Worm (Caenorhabditis elegans) whole organism, late embryonic: ENCODE results near the gene nhr-5.

Experiments used
- C08G9.2 ChIP-seq: sonication (generic microtip); optimal IDR thresholded peaks from 2 replicates; lab custom pipeline; 2016; ENCODE audit warnings: mild to moderate bottlenecking, missing genetic modification characterization, moderate library complexity, missing compliant biosample characterization
- K09A11.1 ChIP-seq: sonication (generic microtip); optimal IDR thresholded peaks from 2 replicates; lab custom pipeline; 2017; ENCODE audit warnings: antibody characterized with exemption, mild to moderate bottlenecking, missing genetic modification characterization, missing compliant biosample characterization; ENCODE audit not compliant: insufficient read depth
- T23F11.4 ChIP-seq: fragments of 200-800 bp; sonication (Bioruptor generic); optimal IDR thresholded peaks from 2 replicates; lab custom pipeline; 2018; ENCODE audit warnings: mild to moderate bottlenecking, missing genetic modification characterization, missing compliant biosample characterization
- Y22D7AL.16 ChIP-seq: sonication (generic microtip); optimal IDR thresholded peaks from 2 replicates; lab custom pipeline; 2016; ENCODE audit warnings: missing genetic modification characterization, missing compliant biosample characterization
- ahr-1 ChIP-seq: sonication (generic microtip); optimal IDR thresholded peaks from 2 replicates; lab custom pipeline; 2016; ENCODE audit warnings: missing genetic modification characterization, missing compliant biosample characterization
- ceh-19 ChIP-seq: fragments of 200-800 bp; sonication (Bioruptor generic); optimal IDR thresholded peaks from 2 replicates; lab custom pipeline; 2018; ENCODE audit warnings: mild to moderate bottlenecking, missing genetic modification characterization, missing compliant biosample characterization
- ceh-22 ChIP-seq: sonication (generic microtip); optimal IDR thresholded peaks from 2 replicates; lab custom pipeline; 2017; ENCODE audit warnings: missing biosample characterization, missing genetic modification characterization
- ceh-30 ChIP-seq: fragments of 150-350 bp; optimal IDR thresholded peaks from 2 replicates; lab custom pipeline; 2014; ENCODE audit warnings: missing biosample characterization, missing genetic modification characterization
- ceh-31 ChIP-seq: sonication (generic microtip); optimal IDR thresholded peaks from 2 replicates; lab custom pipeline; 2016; ENCODE audit warnings: missing genetic modification characterization, missing compliant biosample characterization
- ceh-34 ChIP-seq: sonication (generic microtip); optimal IDR thresholded peaks from 2 replicates; lab custom pipeline; 2016; ENCODE audit warnings: mild to moderate bottlenecking, missing genetic modification characterization, missing compliant biosample characterization
- ceh-45 ChIP-seq: fragments of 200-800 bp; sonication (Bioruptor generic); IDR thresholded peaks from 2 replicates; pipeline ENCODE4 v1.3.6; 2022; ENCODE audit warnings: missing genetic modification reagents, missing genetic modification characterization, missing compliant biosample characterization
- ceh-48 ChIP-seq: sonication (generic microtip); optimal IDR thresholded peaks from 2 replicates; lab custom pipeline; 2016; ENCODE audit warnings: missing genetic modification characterization, inconsistent platforms, missing compliant biosample characterization
- ceh-6 ChIP-seq: fragments of 200-800 bp; sonication (Bioruptor generic); optimal IDR thresholded peaks from 2 replicates; lab custom pipeline; 2018; ENCODE audit warnings: mild to moderate bottlenecking, missing genetic modification characterization, missing compliant biosample characterization
- ceh-9 ChIP-seq: sonication (generic microtip); optimal IDR thresholded peaks from 2 replicates; lab custom pipeline; 2016; ENCODE audit warnings: mild to moderate bottlenecking, missing genetic modification characterization, inconsistent platforms, missing compliant biosample characterization
- che-1 ChIP-seq: sonication (generic microtip); optimal IDR thresholded peaks from 2 replicates; lab custom pipeline; 2016; ENCODE audit warnings: mild to moderate bottlenecking, missing genetic modification characterization, missing compliant biosample characterization
- elt-2 ChIP-seq: sonication (generic microtip); optimal IDR thresholded peaks from 2 replicates; lab custom pipeline; 2016; ENCODE audit warnings: missing genetic modification reagents, missing genetic modification characterization, missing compliant biosample characterization
- elt-4 ChIP-seq: sonication (generic microtip); optimal IDR thresholded peaks from 2 replicates; lab custom pipeline; 2016; ENCODE audit warnings: missing genetic modification characterization, missing compliant biosample characterization
- ets-4 ChIP-seq: sonication (generic microtip); optimal IDR thresholded peaks from 2 replicates; lab custom pipeline; 2016; ENCODE audit warnings: missing genetic modification characterization, missing compliant biosample characterization
- eyg-1 ChIP-seq: sonication (generic microtip); optimal IDR thresholded peaks from 2 replicates; lab custom pipeline; 2016; ENCODE audit warnings: missing genotype, missing genetic modification characterization, missing compliant biosample characterization
- fax-1 ChIP-seq: sonication (generic microtip); optimal IDR thresholded peaks from 2 replicates; lab custom pipeline; 2016; ENCODE audit warnings: missing genotype, missing genetic modification characterization, missing compliant biosample characterization
- gmeb-2 ChIP-seq: sonication (generic microtip); optimal IDR thresholded peaks from 2 replicates; lab custom pipeline; 2016; ENCODE audit warnings: missing genetic modification characterization, inconsistent platforms, missing compliant biosample characterization
- hlh-15 ChIP-seq: sonication (generic microtip); optimal IDR thresholded peaks from 2 replicates; lab custom pipeline; 2016; ENCODE audit warnings: missing genetic modification characterization, missing compliant biosample characterization
- hlh-30 ChIP-seq: sonication (generic microtip); optimal IDR thresholded peaks from 2 replicates; lab custom pipeline; 2017; ENCODE audit warnings: antibody characterized with exemption, missing genetic modification characterization, missing compliant biosample characterization; ENCODE audit not compliant: insufficient read depth
- hlh-6 ChIP-seq: sonication (generic microtip); optimal IDR thresholded peaks from 2 replicates; lab custom pipeline; 2016; ENCODE audit warnings: missing genotype, missing genetic modification characterization, missing compliant biosample characterization
- lim-6 ChIP-seq: sonication (generic microtip); optimal IDR thresholded peaks from 2 replicates; lab custom pipeline; 2016; ENCODE audit warnings: missing genetic modification characterization, missing compliant biosample characterization
- lin-11 ChIP-seq: fragments of 200-800 bp; sonication (Bioruptor generic); optimal IDR thresholded peaks from 2 replicates; lab custom pipeline; 2018; ENCODE audit warnings: mild to moderate bottlenecking, missing genetic modification characterization, missing compliant biosample characterization
- madf-2 ChIP-seq: sonication (generic microtip); optimal IDR thresholded peaks from 2 replicates; lab custom pipeline; 2017; ENCODE audit warnings: missing genetic modification characterization, missing compliant biosample characterization
- nfya-1 ChIP-seq: sonication (generic microtip); optimal IDR thresholded peaks from 2 replicates; lab custom pipeline; 2017; ENCODE audit warnings: missing genetic modification characterization, mild to moderate bottlenecking, missing compliant biosample characterization, antibody characterized with exemption, moderate library complexity
- npax-4 ChIP-seq: sonication (generic microtip); optimal IDR thresholded peaks from 2 replicates; lab custom pipeline; 2016; ENCODE audit warnings: missing genetic modification characterization, missing compliant biosample characterization
- odd-2 ChIP-seq: sonication (generic microtip); optimal IDR thresholded peaks from 2 replicates; lab custom pipeline; 2017; ENCODE audit warnings: antibody characterized with exemption, mild to moderate bottlenecking, missing genetic modification characterization, missing compliant biosample characterization
- pag-3 ChIP-seq: sonication (generic microtip); optimal IDR thresholded peaks from 2 replicates; lab custom pipeline; 2016; ENCODE audit warnings: missing compliant biosample characterization, missing genetic modification characterization, borderline replicate concordance
- pax-1 ChIP-seq: fragments of 150-350 bp; optimal IDR thresholded peaks from 2 replicates; lab custom pipeline; 2014; ENCODE audit warnings: missing biosample characterization, missing genetic modification characterization
- pha-4 ChIP-seq: fragments of 150-350 bp; optimal IDR thresholded peaks from 2 replicates; lab custom pipeline; 2018; ENCODE audit warnings: missing biosample characterization, missing genetic modification reagents, missing genetic modification characterization
- sdc-2 ChIP-seq: sonication (generic microtip); optimal IDR thresholded peaks from 2 replicates; lab custom pipeline; 2016; ENCODE audit warnings: missing genotype, missing genetic modification characterization, missing compliant biosample characterization
- sox-2 ChIP-seq: fragments of 200-800 bp; sonication (Bioruptor generic); IDR thresholded peaks from 2 replicates; pipeline ENCODE4 v1.3.6; 2022; ENCODE audit warnings: missing genetic modification reagents, missing genetic modification characterization, missing compliant biosample characterization
- unc-42 ChIP-seq: sonication (generic microtip); optimal IDR thresholded peaks from 2 replicates; lab custom pipeline; 2016; ENCODE audit warnings: missing genotype, missing genetic modification characterization, missing compliant biosample characterization
- unc-55 ChIP-seq: sonication (generic microtip); optimal IDR thresholded peaks from 2 replicates; lab custom pipeline; 2017; ENCODE audit warnings: missing biosample characterization, missing genetic modification reagents, missing genetic modification characterization
- unc-86 ChIP-seq: sonication (generic microtip); optimal IDR thresholded peaks from 2 replicates; lab custom pipeline; 2016; ENCODE audit warnings: missing genetic modification characterization, missing compliant biosample characterization
- ztf-16 ChIP-seq: sonication (generic microtip); optimal IDR thresholded peaks from 2 replicates; lab custom pipeline; 2017; ENCODE audit warnings: missing genetic modification characterization, missing compliant biosample characterization

nhr-5 gene

DNA sequence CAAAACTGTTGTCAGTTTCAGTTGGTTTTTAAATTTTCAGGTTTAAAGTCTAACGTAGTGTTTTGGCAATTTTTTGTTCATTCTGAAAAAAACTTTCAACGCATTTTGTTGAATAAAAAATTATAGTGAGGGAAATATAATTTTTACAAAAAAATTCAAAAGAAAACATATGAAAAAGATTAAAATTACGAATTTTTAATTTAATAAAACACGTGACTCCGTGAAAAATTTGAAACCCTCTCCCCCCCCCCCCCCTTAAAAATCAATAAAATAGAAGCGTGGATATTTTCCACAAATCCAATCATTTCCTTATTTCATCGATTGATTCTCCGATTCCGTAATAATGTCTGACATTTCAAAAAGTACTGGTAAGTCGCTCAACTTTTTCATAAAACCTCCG, 21.9 kb upstream of the nhr-5 start, which contains the start of gene Y73F8A.20:
Y73F8A.20 (plus strand) TSS at position 301 of the 400 bp plus-strand sequence.
- TF ChIP-seq ztf-16 (tag; lab: Kevin White, UChicago) (no peak), unc-42 (no peak), madf-2 (tag; lab: Kevin White, UChicago) (no peak), che-1 (tag; lab: Kevin White, UChicago) (no peak), ceh-6 (no peak), npax-4 (tag; lab: Kevin White, UChicago) (no peak), sdc-2 (no peak), lin-11 (tag; lab: Kevin White, UChicago) (no peak), fax-1 (tag; lab: Kevin White, UChicago) (no peak), hlh-6 (tag; lab: Kevin White, UChicago) (no peak), hlh-30 (tag; lab: Kevin White, UChicago) (no peak), ceh-19 (GFP tag; lab: Kevin White, UChicago) (no peak), ahr-1 (no peak)

DNA sequence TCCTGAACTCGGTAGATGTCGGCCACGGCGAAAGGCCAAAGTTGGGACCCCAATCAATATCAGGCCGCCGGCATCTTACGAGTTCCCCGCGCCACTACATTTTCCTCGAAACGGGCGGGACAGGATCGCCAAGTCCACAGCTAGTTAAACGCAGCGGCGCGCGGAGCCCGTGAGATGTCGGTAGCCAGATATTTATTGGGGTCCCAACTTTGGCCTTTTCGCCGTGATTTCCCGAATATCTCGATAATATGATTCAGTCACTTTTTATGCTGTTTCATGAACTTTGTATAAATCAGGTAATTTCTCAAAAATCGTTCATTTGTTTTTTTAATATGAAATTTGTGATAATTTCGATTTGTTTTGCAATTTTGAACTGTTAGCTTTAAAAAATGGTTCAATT, 18.3 kb upstream of the nhr-5 start:
- TF ChIP-seq K09A11.1 (tag; lab: Kevin White, UChicago) (no peak), C08G9.2 (no peak)
- TF ChIP-seq, all 69 proteins: peak for 0

DNA sequence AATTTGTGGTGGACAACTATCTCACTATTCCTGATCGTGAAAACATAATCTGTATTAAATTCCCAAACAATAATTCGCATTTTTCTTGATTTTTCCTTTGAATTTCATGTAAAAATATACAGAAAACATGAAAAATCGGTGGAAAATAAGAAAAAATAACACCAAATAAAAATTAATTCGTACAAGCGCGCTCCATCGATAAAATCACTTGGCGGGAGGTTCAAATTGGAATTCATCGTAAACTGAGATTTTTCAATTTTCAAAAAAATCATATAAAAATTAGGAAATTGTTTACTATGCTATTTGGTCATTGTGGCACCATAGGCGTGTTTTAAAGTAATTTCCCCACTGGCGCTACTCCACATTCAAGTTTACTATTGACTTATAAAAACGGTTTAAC, 17.5 kb upstream of the nhr-5 start:
- no peak for TF ChIP-seq madf-2 (tag; lab: Kevin White, UChicago)
- TF ChIP-seq T23F11.4, result no peak
- TF ChIP-seq ceh-6, result no peak
- no peak for TF ChIP-seq ceh-9 (tag; lab: Kevin White, UChicago)
- no peak for TF ChIP-seq ceh-45 (GFP tag; lab: Robert Waterston, UW)
- no peak for TF ChIP-seq hlh-6 (tag; lab: Kevin White, UChicago)
- no peak for TF ChIP-seq pax-1 (tag; lab: Kevin White, UChicago)
- no peak for TF ChIP-seq gmeb-2
- no peak for TF ChIP-seq fax-1 (tag; lab: Kevin White, UChicago)
- no peak for TF ChIP-seq Y22D7AL.16
- TF ChIP-seq ets-4 (tag; lab: Kevin White, UChicago), result no peak
- TF ChIP-seq sox-2 (GFP tag; lab: Robert Waterston, UW), result no peak
- TF ChIP-seq ceh-30 (tag; lab: Kevin White, UChicago), result no peak
- no peak for TF ChIP-seq unc-55 (GFP tag; lab: Kevin White, UChicago)
- no peak for TF ChIP-seq pha-4 (tag; lab: Kevin White, UChicago)
- no peak for TF ChIP-seq eyg-1
- no peak for TF ChIP-seq hlh-15 (tag; lab: Kevin White, UChicago)
- no peak for TF ChIP-seq unc-86 (tag; lab: Kevin White, UChicago)
- TF ChIP-seq, all 69 proteins: peak for 0

DNA sequence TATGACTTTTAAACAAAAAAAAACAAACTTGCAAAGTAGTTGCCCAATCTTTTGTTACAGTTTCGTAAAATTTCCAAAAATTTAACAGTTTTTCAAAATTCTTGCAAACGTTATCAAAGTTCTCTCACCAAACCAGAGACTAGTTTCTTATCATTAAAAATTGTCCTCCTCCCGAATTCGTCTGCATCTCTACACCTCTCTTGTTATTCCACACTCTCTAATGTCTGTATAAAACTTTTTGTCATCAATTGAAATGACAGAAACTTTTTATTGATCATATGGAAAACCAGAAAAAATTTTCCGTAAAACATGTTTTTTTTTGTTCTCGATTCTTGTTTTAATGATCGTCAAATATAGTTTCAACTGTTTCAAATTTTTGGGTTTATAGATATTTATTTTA, 14.9 kb upstream of the nhr-5 start:
- peak; percentile 44 for TF ChIP-seq elt-2 (tag; lab: Kevin White, UChicago)
- TF ChIP-seq elt-4, result no peak

DNA sequence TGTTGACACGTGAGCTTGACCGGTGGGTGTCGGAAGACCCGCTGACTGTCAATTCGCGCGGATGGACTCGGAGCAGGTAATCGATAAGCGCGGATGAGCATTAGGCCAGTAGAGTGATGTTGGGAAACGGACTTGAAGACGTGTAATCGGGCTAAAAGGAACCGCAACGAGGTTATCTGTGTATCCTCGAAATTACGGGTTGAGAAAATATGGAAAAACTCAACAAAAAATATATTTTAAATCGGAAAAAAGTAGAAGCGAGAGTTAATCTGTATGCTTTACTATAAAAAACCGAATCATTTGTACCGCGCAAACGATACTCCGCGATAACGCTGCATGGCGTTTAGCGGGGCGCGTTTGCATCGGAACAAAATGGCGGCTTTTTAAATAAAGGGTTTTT, 9.2 kb upstream of the nhr-5 start, which contains the start of gene Y73F8A.1159:
Y73F8A.1159 (minus strand) TSS at position 101 of the 400 bp plus-strand sequence.
- no peak for TF ChIP-seq ceh-48 (tag; lab: Kevin White, UChicago)
- no peak for TF ChIP-seq odd-2 (tag; lab: Kevin White, UChicago)
- TF ChIP-seq ceh-22 (tag; lab: Kevin White, UChicago), result no peak
- no peak for TF ChIP-seq pax-1 (tag; lab: Kevin White, UChicago)
- no peak for TF ChIP-seq nfya-1 (tag; lab: Kevin White, UChicago)
- TF ChIP-seq ceh-31 (tag; lab: Kevin White, UChicago), result no peak
- TF ChIP-seq T23F11.4, result no peak
- TF ChIP-seq ceh-34, result no peak
- no peak for TF ChIP-seq hlh-6 (tag; lab: Kevin White, UChicago)
- TF ChIP-seq lim-6 (tag; lab: Kevin White, UChicago), result no peak
- no peak for TF ChIP-seq pag-3 (tag; lab: Kevin White, UChicago)
